Worm (Caenorhabditis elegans) whole organism, young adult: Measurements from ENCODE around the gene ndx-3.

ENCODE experiments used
- B0019.2 ChIP-seq: fragments of 200-800 bp; sonication (Bioruptor generic); conservative IDR thresholded peaks from 2 replicates; pipeline ENCODE4 v1.3.6; 2022; ENCODE audit warnings: missing genetic modification reagents, missing genetic modification characterization, missing compliant biosample characterization
- F57C9.4 ChIP-seq: sonication (generic microtip); optimal IDR thresholded peaks from 2 replicates; lab custom pipeline; 2017; ENCODE audit warnings: mild to moderate bottlenecking, missing genetic modification characterization, missing compliant biosample characterization
- T26A5.8 ChIP-seq: sonication (generic microtip); optimal IDR thresholded peaks from 2 replicates; lab custom pipeline; 2016; ENCODE audit warnings: missing genetic modification characterization, missing compliant biosample characterization
- Y53G8AR.9 ChIP-seq: fragments of 200-800 bp; sonication (Bioruptor generic); conservative IDR thresholded peaks from 2 replicates; pipeline ENCODE4 v1.3.6; 2022; ENCODE audit warnings: missing genetic modification reagents, missing genetic modification characterization, missing compliant biosample characterization
- ama-1 ChIP-seq, 3 experiments: fragments of 150-350 bp in 1 of 3; sonication (generic microtip) in 2 of 3; optimal IDR thresholded peaks; 2 replicates each; lab custom pipeline; 2014 to 2018; ENCODE audit warnings: missing biosample characterization in 2 of 3, missing genetic modification characterization in 2 of 3, missing genetic modification reagents in 2 of 3
- aptf-2 ChIP-seq: fragments of 200-800 bp; sonication (Bioruptor generic); conservative IDR thresholded peaks from 2 replicates; pipeline ENCODE4 v1.3.6; 2022; ENCODE audit warnings: missing genetic modification reagents, missing genetic modification characterization, missing compliant biosample characterization
- ceh-91 ChIP-seq: fragments of 200-800 bp; sonication (Bioruptor generic); IDR thresholded peaks from 2 replicates; pipeline ENCODE4 v1.3.6; 2022; ENCODE audit warnings: missing genetic modification reagents, missing genetic modification characterization, missing compliant biosample characterization
- hlh-26 ChIP-seq: fragments of 200-800 bp; sonication (Bioruptor generic); conservative IDR thresholded peaks from 2 replicates; pipeline ENCODE4 v1.3.6; 2022; ENCODE audit warnings: missing genetic modification reagents, missing genetic modification characterization, missing compliant biosample characterization
- let-607 ChIP-seq, 2 experiments: fragments of 200-800 bp in 1 of 2; sonication (Bioruptor generic) in 1 of 2; sonication (generic microtip) in 1 of 2; optimal IDR thresholded peaks; 2 replicates each; lab custom pipeline; 2016 to 2018; ENCODE audit warnings: mild to moderate bottlenecking in 2 of 2, missing compliant biosample characterization in 2 of 2, missing genetic modification characterization in 2 of 2, moderate library complexity in 2 of 2, missing genotype in 1 of 2
- lir-1 ChIP-seq: fragments of 200-800 bp; sonication (Bioruptor generic); conservative IDR thresholded peaks from 2 replicates; pipeline ENCODE4 v1.3.6; 2022; ENCODE audit warnings: missing genetic modification reagents, missing genetic modification characterization, missing compliant biosample characterization
- lsl-1 ChIP-seq: fragments of 200-800 bp; sonication (Bioruptor generic); optimal IDR thresholded peaks from 2 replicates; lab custom pipeline; 2018; ENCODE audit warnings: mild to moderate bottlenecking, missing genetic modification characterization, moderate library complexity, missing compliant biosample characterization
- unc-62 ChIP-seq: fragments of 150-350 bp; optimal IDR thresholded peaks from 2 replicates; lab custom pipeline; 2014; ENCODE audit warnings: missing biosample characterization, missing genetic modification reagents, missing genetic modification characterization
- ztf-25 ChIP-seq: fragments of 200-800 bp; sonication (Bioruptor generic); IDR thresholded peaks from 2 replicates; pipeline ENCODE4 v1.3.6; 2022; ENCODE audit warnings: missing genetic modification reagents, missing genetic modification characterization, missing compliant biosample characterization

DNA sequence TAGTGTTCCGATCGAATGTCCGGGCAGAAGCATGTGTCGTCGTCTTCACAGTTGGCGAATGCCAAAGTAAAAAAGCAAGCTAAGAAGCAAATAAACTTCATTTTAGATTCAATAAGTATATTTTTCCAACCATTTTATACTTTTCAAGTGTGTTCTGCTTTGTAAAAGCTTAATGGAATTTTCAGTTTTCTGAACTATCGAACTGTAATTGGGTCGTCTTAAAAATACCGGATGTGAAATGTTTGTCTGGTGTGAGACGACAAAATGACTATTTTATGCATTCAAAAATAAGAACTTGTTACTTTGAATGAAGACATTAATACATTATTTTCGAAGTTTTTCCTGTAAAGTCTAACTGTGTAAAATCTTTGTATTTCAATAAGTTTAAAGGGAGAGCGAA lies 45.3 kb downstream of the ndx-3 start, which contains the start of gene F59A6.11:
- TF ChIP-seq B0019.2 (no peak), unc-62 (GFP tag; lab: Kevin White, UChicago) (no peak), lir-1 (no peak), let-607 (tag; optimal IDR thresholded peaks at IDR 0.05; lab: Kevin White, UChicago) (no peak), F57C9.4 (tag; lab: Kevin White, UChicago) (no peak), hlh-26 (GFP tag; lab: Robert Waterston, UW) (no peak), ama-1 (optimal IDR thresholded peaks at IDR 0.05; lab: Kevin White, UChicago) (no peak), ama-1 (GFP tag; optimal IDR thresholded peaks at IDR 0.05; lab: Kevin White, UChicago) (no peak), aptf-2 (GFP tag; lab: Robert Waterston, UW) (no peak), ceh-91 (GFP tag; lab: Robert Waterston, UW) (no peak), lsl-1 (no peak), Y53G8AR.9 (GFP tag; lab: Robert Waterston, UW) (no peak), ztf-25 (no peak), T26A5.8 (tag; lab: Kevin White, UChicago) (no peak)
